Fruit fly (Drosophila melanogaster): ENCODE results near the gene CG14445.

Gene CG14445

dm6 chrX:6224225-6225190, 12.6 kb upstream of the CG14445 start, which contains the start of gene sqh (continued):
- TF ChIP-seq Scr (GFP tag; IDR thresholded peaks at IDR 0.05; ENCODE audit: partially characterized antibody) (no peak), CG13894 (tag; optimal IDR thresholded peaks at IDR 0.05) (peak; percentile 83), grn (GFP tag; optimal IDR thresholded peaks at IDR 0.05) (peak; percentile 22), Lim3 (GFP tag; IDR thresholded peaks at IDR 0.05) (peak; percentile 84), Fer1 (GFP tag; optimal IDR thresholded peaks at IDR 0.05) (peak; percentile 91), Dad (GFP tag; optimal IDR thresholded peaks at IDR 0.05) (no peak), pum (GFP tag; optimal IDR thresholded peaks at IDR 0.05) (peak; percentile 35), CG15011 (GFP tag; optimal IDR thresholded peaks at IDR 0.05) (no peak), fd96Cb (tag; optimal IDR thresholded peaks at IDR 0.05) (peak; percentile 80), ap (GFP tag; IDR thresholded peaks at IDR 0.05) (peak; percentile 78), CG10565 (GFP tag; optimal IDR thresholded peaks at IDR 0.05) (no peak), HLH54F (GFP tag; optimal IDR thresholded peaks at IDR 0.05) (peak; percentile 56), CG7357 (GFP tag; IDR thresholded peaks at IDR 0.05) (peak; percentile 84), Eip74EF (GFP tag; optimal IDR thresholded peaks at IDR 0.05) (peak in 1 of 2 experiments; percentile 88), CG8924 (tag; optimal IDR thresholded peaks at IDR 0.05) (peak; percentile 91), tll (GFP tag; optimal IDR thresholded peaks at IDR 0.05) (peak in 1 of 2 experiments; percentile 8), Aef1 (GFP tag; IDR thresholded peaks at IDR 0.05) (peak; percentile 85), CG13775 (GFP tag; optimal IDR thresholded peaks at IDR 0.05) (peak; percentile 85), Chrac-16 (GFP tag; optimal IDR thresholded peaks at IDR 0.05) (peak; percentile 82), ems (GFP tag; optimal IDR thresholded peaks at IDR 0.05) (peak; percentile 60), Pdp1 (GFP tag; optimal IDR thresholded peaks at IDR 0.05) (peak; percentile 40 to 56), CG9437 (GFP tag; optimal IDR thresholded peaks at IDR 0.05) (peak; percentile 77), ftz-f1 (GFP tag; optimal IDR thresholded peaks at IDR 0.05) (peak; percentile 51), CG32772 (GFP tag; IDR thresholded peaks at IDR 0.05) (peak; percentile 87), gsb (GFP tag; IDR thresholded peaks at IDR 0.05) (peak; percentile 79), knrl (GFP tag; IDR thresholded peaks at IDR 0.05; ENCODE audit: partially characterized antibody) (0 out of 3 replicates have a peak, but pooled peaks have one; percentile 15), jumu (GFP tag; optimal IDR thresholded peaks at IDR 0.05) (no peak), tx (GFP tag; optimal IDR thresholded peaks at IDR 0.05) (peak; percentile 3), Dip2 (GFP tag; IDR thresholded peaks at IDR 0.05) (peak; percentile 48; the same call in 1 of the 2 replicates), Gsc (GFP tag; IDR thresholded peaks at IDR 0.05) (peak; percentile 85), seq (GFP tag; IDR thresholded peaks at IDR 0.05) (peak; percentile 92), CG10274 (GFP tag; optimal IDR thresholded peaks at IDR 0.05) (peak; percentile 69), CG14965 (GFP tag; optimal IDR thresholded peaks at IDR 0.05; ENCODE audit: borderline replicate concordance) (no peak), Six4 (GFP tag; optimal IDR thresholded peaks at IDR 0.05) (peak; percentile 56), fu2 (GFP tag; optimal IDR thresholded peaks at IDR 0.05) (no peak), Max (GFP tag; optimal IDR thresholded peaks at IDR 0.05) (peak; percentile 71), nmo (GFP tag; optimal IDR thresholded peaks at IDR 0.05) (peak; percentile 92), slou (GFP tag; optimal IDR thresholded peaks at IDR 0.05) (peak; percentile 72), MESR4 (GFP tag; optimal IDR thresholded peaks at IDR 0.05) (peak; percentile 83), dysf (GFP tag; IDR thresholded peaks at IDR 0.05) (peak; percentile 95), BEAF-32 (GFP tag; optimal IDR thresholded peaks at IDR 0.05) (no peak), eyg (GFP tag; optimal IDR thresholded peaks at IDR 0.05) (no peak), zf30C (GFP tag; optimal IDR thresholded peaks at IDR 0.05) (no peak), CG10462 (GFP tag; optimal IDR thresholded peaks at IDR 0.05) (peak; percentile 52), CG15696 (tag; optimal IDR thresholded peaks at IDR 0.05) (peak; percentile 76), slp2 (GFP tag; optimal IDR thresholded peaks at IDR 0.05) (no peak), dm (GFP tag; optimal IDR thresholded peaks at IDR 0.05) (no peak), gcm (GFP tag; optimal IDR thresholded peaks at IDR 0.05) (peak; percentile 82)

All from whole organism, embryonic.